Fruit fly (Drosophila melanogaster) whole organism: ENCODE results near the gene OtopLa.

ENCODE experiments used
- CG8478 ChIP-seq: fragments of >200 bp; optimal IDR thresholded peaks from 2 replicates; lab custom pipeline; 2018; ENCODE audit warnings: inconsistent platforms
- Dll ChIP-seq: fragments of >200 bp; optimal IDR thresholded peaks from 2 replicates; lab custom pipeline; 2017
- pan ChIP-seq: fragments of >200 bp; optimal IDR thresholded peaks from 2 replicates; lab custom pipeline; 2017
- psq ChIP-seq: fragments of >200 bp; optimal IDR thresholded peaks from 2 replicates; lab custom pipeline; 2017
- usp ChIP-seq: fragments of >200 bp; optimal IDR thresholded peaks from 2 replicates; lab custom pipeline; 2017; ENCODE audit warnings: missing biosample characterization, missing genetic modification characterization, mixed read lengths

DNA sequence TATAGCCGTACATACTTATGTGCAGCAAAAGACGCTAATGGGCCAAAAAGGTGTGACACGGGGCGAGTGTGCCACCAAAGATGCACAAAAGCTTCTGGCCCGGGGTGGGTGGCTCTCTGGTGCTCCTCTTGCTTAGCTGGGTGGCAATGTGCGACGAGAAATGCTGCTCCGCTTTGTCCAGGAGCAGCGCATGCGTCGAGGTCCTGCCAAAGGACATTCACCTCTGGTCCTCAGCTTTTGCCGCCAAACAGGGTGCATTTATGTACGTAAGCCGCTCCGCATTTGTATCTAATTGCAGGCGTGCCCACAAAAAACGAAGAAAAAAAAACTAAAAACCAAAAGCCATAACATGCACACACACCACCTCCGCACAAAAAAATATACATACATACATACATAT, 1.1 kb upstream of the OtopLa start:
- TF ChIP-seq usp (no peak), CG8478 (lab: Kevin White, UChicago) (no peak), psq (lab: Kevin White, UChicago) (no peak), pan (lab: Kevin White, UChicago) (no peak), Dll (lab: Kevin White, UChicago) (no peak)
